Fruit fly (Drosophila melanogaster) whole organism, adult: Measurements from ENCODE around the gene CG5376.

Source experiments
- CG11617 ChIP-seq: fragments of 200-800 bp; sonication (Bioruptor generic); optimal IDR thresholded peaks from 2 replicates; lab custom pipeline; 2017; ENCODE audit warnings: mild to moderate bottlenecking, missing biosample characterization, missing genetic modification reagents, missing genetic modification characterization
- CG14711 ChIP-seq: fragments of 200-800 bp; sonication (Bioruptor generic); optimal IDR thresholded peaks from 2 replicates; lab custom pipeline; 2018; ENCODE audit warnings: missing biosample characterization, mild to moderate bottlenecking, missing genetic modification characterization, moderate library complexity
- CG1620 ChIP-seq: fragments of 200-800 bp; sonication (Bioruptor generic); optimal IDR thresholded peaks from 2 replicates; lab custom pipeline; 2016; ENCODE audit warnings: missing biosample characterization, missing genetic modification characterization
- CG33017 ChIP-seq: fragments of 200-800 bp; sonication (Bioruptor generic); optimal IDR thresholded peaks from 2 replicates; lab custom pipeline; 2018; ENCODE audit warnings: missing biosample characterization, mild to moderate bottlenecking, missing genetic modification characterization, moderate library complexity
- CG5204 ChIP-seq: fragments of 200-800 bp; sonication (Bioruptor generic); optimal IDR thresholded peaks from 2 replicates; lab custom pipeline; 2016; ENCODE audit warnings: missing biosample characterization, missing genetic modification characterization
- CG7045 ChIP-seq: fragments of 200-800 bp; sonication (Bioruptor generic); optimal IDR thresholded peaks from 2 replicates; lab custom pipeline; 2017; ENCODE audit warnings: missing biosample characterization, mild to moderate bottlenecking, missing genetic modification characterization
- Mnt ChIP-seq: fragments of 200-800 bp; sonication (Bioruptor generic); optimal IDR thresholded peaks from 2 replicates; lab custom pipeline; 2016; ENCODE audit warnings: missing biosample characterization, mild to moderate bottlenecking, missing genetic modification characterization
- bab1 ChIP-seq: fragments of 200-800 bp; sonication (Bioruptor generic); optimal IDR thresholded peaks from 3 replicates; lab custom pipeline; 2019; ENCODE audit warnings: missing biosample characterization, mild to moderate bottlenecking, missing genetic modification characterization, moderate library complexity
- cic ChIP-seq: fragments of 200-800 bp; sonication (Bioruptor generic); optimal IDR thresholded peaks from 2 replicates; lab custom pipeline; 2017; ENCODE audit warnings: missing biosample characterization, mild to moderate bottlenecking, missing genetic modification characterization, moderate library complexity
- cnc ChIP-seq, 2 experiments: fragments of >200 bp; optimal IDR thresholded peaks; 2 replicates each; lab custom pipeline; 2017
- kay ChIP-seq: fragments of 200-800 bp; sonication (Bioruptor generic); peaks from one replicate; lab custom pipeline; 2016; ENCODE audit warnings: missing biosample characterization, missing genetic modification characterization, borderline replicate concordance
- tj ChIP-seq: fragments of 200-800 bp; sonication (Bioruptor generic); optimal IDR thresholded peaks from 3 replicates; lab custom pipeline; 2017; ENCODE audit warnings: missing biosample characterization, mild to moderate bottlenecking, missing genetic modification characterization, moderate library complexity
- toe ChIP-seq: fragments of 200-800 bp; sonication (Bioruptor generic); optimal IDR thresholded peaks from 2 replicates; lab custom pipeline; 2016; ENCODE audit warnings: missing biosample characterization, missing genetic modification characterization

DNA sequence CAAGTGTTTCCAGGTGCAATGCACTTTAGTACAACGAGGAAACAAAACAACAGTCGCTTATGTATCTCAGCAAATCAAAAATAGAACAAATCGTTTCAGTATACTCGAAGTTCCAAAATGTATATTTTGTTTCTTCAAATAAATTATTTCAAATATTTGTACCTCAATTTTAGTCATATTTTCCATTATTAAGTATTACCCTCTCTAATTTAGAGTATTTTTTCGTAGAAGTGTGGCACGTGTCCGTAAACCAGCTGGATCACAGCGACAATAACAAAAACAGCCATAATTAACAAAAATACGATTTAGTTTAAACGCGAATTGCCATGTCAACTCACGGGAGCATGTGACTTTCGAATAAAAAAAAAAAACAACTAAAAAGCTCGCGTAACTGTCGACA, 30.0 kb upstream of the CG5376 start:
- TF ChIP-seq bab1 (GFP tag; lab: Kevin White, UChicago) (no peak), CG5204 (no peak), Mnt (GFP tag; lab: Kevin White, UChicago) (no peak), CG11617 (GFP tag; lab: Kevin White, UChicago) (no peak), CG14711 (tag; lab: Kevin White, UChicago) (no peak), toe (no peak), tj (GFP tag; lab: Kevin White, UChicago) (no peak), CG33017 (tag; lab: Kevin White, UChicago) (no peak), kay (peak; percentile 95), CG1620 (no peak), cic (no peak), CG7045 (GFP tag; lab: Kevin White, UChicago) (no peak), cnc (optimal IDR thresholded peaks at IDR 0.05; lab: Kevin White, UChicago) (no peak)
